Fruit fly (Drosophila melanogaster): ENCODE results near the gene CG33630.
A peak's percentile ranks its signal among the peaks of the same experiment; 100 is the strongest.

CG33630 gene

dm6 chr3R:10045343-10045742 lies 17.1 kb upstream of the CG33630 start, which contains the start of the genes CG11722 and mtTFB2 (continued):
- 0 out of 3 replicates have a peak, but pooled peaks have one; percentile 13 for TF ChIP-seq hb (GFP tag; IDR thresholded peaks at IDR 0.05; ENCODE audit: partially characterized antibody)
- no peak for TF ChIP-seq btn (GFP tag; optimal IDR thresholded peaks at IDR 0.05)
- no peak for TF ChIP-seq MTF-1 (GFP tag; optimal IDR thresholded peaks at IDR 0.05; ENCODE audit: borderline replicate concordance)
- peak; percentile 45 for TF ChIP-seq CG15479 (GFP tag; optimal IDR thresholded peaks at IDR 0.05)
- TF ChIP-seq onecut (GFP tag; IDR thresholded peaks at IDR 0.05), result peak; percentile 72; the same call in 1 of the 2 replicates
- TF ChIP-seq Dll (GFP tag; IDR thresholded peaks at IDR 0.05; ENCODE audit: partially characterized antibody), result peak; percentile 72
- peak; percentile 29 for TF ChIP-seq Med (GFP tag)
- TF ChIP-seq dmrt99B (tag; optimal IDR thresholded peaks at IDR 0.05), result no peak
- no peak for TF ChIP-seq Side (GFP tag; optimal IDR thresholded peaks at IDR 0.05)
- no peak for TF ChIP-seq NC2β (GFP tag; optimal IDR thresholded peaks at IDR 0.05)
- no peak for TF ChIP-seq CG13296 (GFP tag; optimal IDR thresholded peaks at IDR 0.05)
- TF ChIP-seq D19A (tag; optimal IDR thresholded peaks at IDR 0.05), result no peak
- TF ChIP-seq bigmax (GFP tag; optimal IDR thresholded peaks at IDR 0.05), result no peak
- no peak for TF ChIP-seq tio (GFP tag; optimal IDR thresholded peaks at IDR 0.05)
- TF ChIP-seq Bgb (GFP tag; IDR thresholded peaks at IDR 0.05; ENCODE audit: partially characterized antibody), result peak; percentile 41; the same call in 1 of the 2 replicates
- peak; percentile 10 for TF ChIP-seq trem (tag; optimal IDR thresholded peaks at IDR 0.05)
- TF ChIP-seq CG11456 (GFP tag; IDR thresholded peaks at IDR 0.05), result no peak
- TF ChIP-seq CG4820 (GFP tag; optimal IDR thresholded peaks at IDR 0.05), result no peak
- TF ChIP-seq exex (tag; optimal IDR thresholded peaks at IDR 0.05), result peak; percentile 63
- peak; percentile 50 for TF ChIP-seq CG2116 (GFP tag; optimal IDR thresholded peaks at IDR 0.05)
- TF ChIP-seq CG10267 (tag; optimal IDR thresholded peaks at IDR 0.05), result peak; percentile 91
- no peak for TF ChIP-seq CG6254 (GFP tag; optimal IDR thresholded peaks at IDR 0.05)
- TF ChIP-seq hbn (GFP tag; IDR thresholded peaks at IDR 0.05; ENCODE audit: partially characterized antibody), result peak; percentile 63; the same call in 1 of the 2 replicates
- TF ChIP-seq sna (GFP tag; IDR thresholded peaks at IDR 0.05; ENCODE audit: partially characterized antibody), result peak; percentile 45; the same call in 1 of the 2 replicates
- peak; percentile 60 for TF ChIP-seq unc-4 (GFP tag; IDR thresholded peaks at IDR 0.05; ENCODE audit: partially characterized antibody)
- no peak for TF ChIP-seq CG1832 (GFP tag; optimal IDR thresholded peaks at IDR 0.05)
- TF ChIP-seq Doc3 (GFP tag; IDR thresholded peaks at IDR 0.05; ENCODE audit: partially characterized antibody), result peak; percentile 47; the same call in 1 of the 3 replicates
- TF ChIP-seq Hmr (GFP tag; optimal IDR thresholded peaks at IDR 0.05), result no peak
- no peak for TF ChIP-seq Aef1 (GFP tag; IDR thresholded peaks at IDR 0.05)
- TF ChIP-seq CG34422 (GFP tag; IDR thresholded peaks at IDR 0.05), result peak; percentile 65; the same call in 1 of the 3 replicates
- no peak for TF ChIP-seq ro (GFP tag; IDR thresholded peaks at IDR 0.05)
- TF ChIP-seq CG16813 (GFP tag; IDR thresholded peaks at IDR 0.05; ENCODE audit: partially characterized antibody), result no peak
- no peak for TF ChIP-seq cad (GFP tag; optimal IDR thresholded peaks at IDR 0.05)
- TF ChIP-seq gfzf (GFP tag; optimal IDR thresholded peaks at IDR 0.05), result peak; percentile 2
- no peak for TF ChIP-seq CG2678 (tag; optimal IDR thresholded peaks at IDR 0.05)
- TF ChIP-seq CG34224 (GFP tag; IDR thresholded peaks at IDR 0.05; ENCODE audit: partially characterized antibody), result peak; percentile 72
- TF ChIP-seq Nf-YC (tag; optimal IDR thresholded peaks at IDR 0.05), result peak; percentile 82
- no peak for TF ChIP-seq Rx (GFP tag; IDR thresholded peaks at IDR 0.05)
- TF ChIP-seq CG13287 (GFP tag; IDR thresholded peaks at IDR 0.05; ENCODE audit: partially characterized antibody), result peak; percentile 69
- TF ChIP-seq MBD-R2 (GFP tag; IDR thresholded peaks at IDR 0.05), result peak; percentile 81
- TF ChIP-seq stc (GFP tag; IDR thresholded peaks at IDR 0.05), result no peak
- peak; percentile 53 for TF ChIP-seq pzg (GFP tag; optimal IDR thresholded peaks at IDR 0.05)
- no peak for TF ChIP-seq gcm (GFP tag; optimal IDR thresholded peaks at IDR 0.05)
- peak in 1 of 2 experiments; percentile 84 for TF ChIP-seq Pdp1 (GFP tag; optimal IDR thresholded peaks at IDR 0.05)
- TF ChIP-seq TFAM (GFP tag; optimal IDR thresholded peaks at IDR 0.05), result no peak
- TF ChIP-seq PHDP (tag; optimal IDR thresholded peaks at IDR 0.05), result no peak
- TF ChIP-seq Tbp (GFP tag; optimal IDR thresholded peaks at IDR 0.05), result no peak
- TF ChIP-seq CG13424 (tag; optimal IDR thresholded peaks at IDR 0.05), result no peak
- TF ChIP-seq bbx (GFP tag; IDR thresholded peaks at IDR 0.05; ENCODE audit: partially characterized antibody), result peak; percentile 39

Data from whole organism, embryonic.